Fruit fly (Drosophila melanogaster): ENCODE results near the gene Ref2.
A peak's percentile ranks its signal among the peaks of the same experiment; 100 is the strongest.

The Ref2 gene

dm6 chr2L:12678286-12678685 is 32.1 kb upstream of the Ref2 start (continued):
- no peak for TF ChIP-seq zfh2 (GFP tag; optimal IDR thresholded peaks at IDR 0.05)
- no peak for TF ChIP-seq CG11723 (GFP tag; optimal IDR thresholded peaks at IDR 0.05)
- TF ChIP-seq stwl (tag; optimal IDR thresholded peaks at IDR 0.05), result peak; percentile 3
- TF ChIP-seq CG3281 (GFP tag; optimal IDR thresholded peaks at IDR 0.05), result no peak
- TF ChIP-seq CG33557 (GFP tag; optimal IDR thresholded peaks at IDR 0.05), result no peak
- TF ChIP-seq Ada2b (GFP tag; IDR thresholded peaks at IDR 0.05), result no peak
- TF ChIP-seq Mrtf (GFP tag; IDR thresholded peaks at IDR 0.05), result no peak
- TF ChIP-seq run (tag; optimal IDR thresholded peaks at IDR 0.05), result no peak
- no peak for TF ChIP-seq ems (GFP tag; optimal IDR thresholded peaks at IDR 0.05)
- TF ChIP-seq CG15601 (tag; optimal IDR thresholded peaks at IDR 0.05), result peak; percentile 9
- TF ChIP-seq CG6654 (GFP tag; optimal IDR thresholded peaks at IDR 0.05), result no peak
- no peak for TF ChIP-seq Sox102F (GFP tag; optimal IDR thresholded peaks at IDR 0.05)
- peak; percentile 83 for TF ChIP-seq Jarid2 (GFP tag; optimal IDR thresholded peaks at IDR 0.05)
- no peak for TF ChIP-seq CG5180 (GFP tag; optimal IDR thresholded peaks at IDR 0.05)
- no peak for TF ChIP-seq CG4617 (GFP tag; optimal IDR thresholded peaks at IDR 0.05; ENCODE audit: borderline replicate concordance)
- TF ChIP-seq Dll (GFP tag; IDR thresholded peaks at IDR 0.05; ENCODE audit: partially characterized antibody), result 0 out of 4 replicates have a peak, but pooled peaks have one; percentile 21
- no peak for TF ChIP-seq CG4730 (GFP tag; IDR thresholded peaks at IDR 0.05)
- TF ChIP-seq chm (GFP tag; IDR thresholded peaks at IDR 0.05), result peak; percentile 22; the same call in 1 of the 2 replicates
- no peak for TF ChIP-seq Gug (GFP tag; IDR thresholded peaks at IDR 0.05)
- no peak for TF ChIP-seq CG2889 (GFP tag; IDR thresholded peaks at IDR 0.05)
- TF ChIP-seq Sin3A (optimal IDR thresholded peaks at IDR 0.05), result no peak
- TF ChIP-seq lilli (GFP tag; optimal IDR thresholded peaks at IDR 0.05), result no peak
- no peak for TF ChIP-seq CG14667 (GFP tag; IDR thresholded peaks at IDR 0.05)
- no peak for TF ChIP-seq CG8089 (GFP tag; optimal IDR thresholded peaks at IDR 0.05)
- no peak for TF ChIP-seq CG3726 (GFP tag; IDR thresholded peaks at IDR 0.05)
- no peak for TF ChIP-seq CG31224 (GFP tag; IDR thresholded peaks at IDR 0.05)
- TF ChIP-seq CG12391 (tag; optimal IDR thresholded peaks at IDR 0.05), result no peak
- TF ChIP-seq hth (optimal IDR thresholded peaks at IDR 0.05), result no peak
- peak; percentile 33 to 95 for TF ChIP-seq Trl (optimal IDR thresholded peaks at IDR 0.05)
- TF ChIP-seq Trl (GFP tag; optimal IDR thresholded peaks at IDR 0.05), result no peak
- no peak for TF ChIP-seq disco-r (GFP tag; optimal IDR thresholded peaks at IDR 0.05)
- TF ChIP-seq CG7372 (GFP tag; IDR thresholded peaks at IDR 0.05), result no peak
- TF ChIP-seq lov (optimal IDR thresholded peaks at IDR 0.05), result no peak
- TF ChIP-seq lov (GFP tag; IDR thresholded peaks at IDR 0.05), result 0 out of 3 replicates have a peak, but pooled peaks have one; percentile 35
- TF ChIP-seq Scr (GFP tag; IDR thresholded peaks at IDR 0.05; ENCODE audit: partially characterized antibody), result no peak
- no peak for TF ChIP-seq C15 (GFP tag; IDR thresholded peaks at IDR 0.05)
- no peak for TF ChIP-seq CG12155 (GFP tag; optimal IDR thresholded peaks at IDR 0.05)
- TF ChIP-seq Bteb2 (GFP tag; optimal IDR thresholded peaks at IDR 0.05), result no peak
- no peak for TF ChIP-seq Fer2 (tag; optimal IDR thresholded peaks at IDR 0.05)
- no peak for TF ChIP-seq ro (GFP tag; IDR thresholded peaks at IDR 0.05)
- TF ChIP-seq CG3847 (GFP tag; IDR thresholded peaks at IDR 0.05), result no peak
- TF ChIP-seq CG7928 (GFP tag; optimal IDR thresholded peaks at IDR 0.05), result no peak
- no peak for TF ChIP-seq CG3163 (GFP tag; optimal IDR thresholded peaks at IDR 0.05)
- TF ChIP-seq Xbp1 (GFP tag; optimal IDR thresholded peaks at IDR 0.05), result no peak
- no peak for TF ChIP-seq CG17568 (GFP tag; optimal IDR thresholded peaks at IDR 0.05)
- TF ChIP-seq cg (GFP tag; optimal IDR thresholded peaks at IDR 0.05), result peak; percentile 95
- no peak for TF ChIP-seq Blimp-1 (GFP tag; optimal IDR thresholded peaks at IDR 0.05)
- TF ChIP-seq cato (GFP tag; optimal IDR thresholded peaks at IDR 0.05; ENCODE audit: borderline replicate concordance), result no peak
- no peak for TF ChIP-seq gem (tag; optimal IDR thresholded peaks at IDR 0.05)
- TF ChIP-seq br (optimal IDR thresholded peaks at IDR 0.05), result no peak
- TF ChIP-seq CG2129 (GFP tag; IDR thresholded peaks at IDR 0.05; ENCODE audit: partially characterized antibody), result no peak
- no peak for TF ChIP-seq CG11085 (GFP tag; IDR thresholded peaks at IDR 0.05)
- TF ChIP-seq CG30403 (GFP tag; optimal IDR thresholded peaks at IDR 0.05), result no peak

Data from whole organism, embryonic.